Worm (Caenorhabditis elegans) whole organism, L3 larva: ENCODE results near the gene ins-17.

Experiments used
- ZK546.5 ChIP-seq: sonication (generic microtip); optimal IDR thresholded peaks from 2 replicates; lab custom pipeline; 2017; ENCODE audit warnings: missing biosample characterization, missing genetic modification characterization
- ceh-28 ChIP-seq: fragments of 150-350 bp; optimal IDR thresholded peaks from 2 replicates; lab custom pipeline; 2014; ENCODE audit warnings: missing biosample characterization, missing genetic modification reagents, missing genetic modification characterization
- nfya-1 ChIP-seq: sonication (generic microtip); optimal IDR thresholded peaks from 2 replicates; lab custom pipeline; 2017; ENCODE audit warnings: missing genetic modification characterization, mild to moderate bottlenecking, missing compliant biosample characterization, antibody characterized with exemption, moderate library complexity; ENCODE audit not compliant: insufficient read depth
- nhr-77 ChIP-seq: fragments of 150-350 bp; optimal IDR thresholded peaks from 2 replicates; lab custom pipeline; 2014; ENCODE audit warnings: missing biosample characterization, missing genetic modification characterization
- pha-4 ChIP-seq: fragments of 150-350 bp; optimal IDR thresholded peaks from 2 replicates; lab custom pipeline; 2014; ENCODE audit warnings: missing biosample characterization, missing genetic modification reagents, missing genetic modification characterization
- snpc-4 ChIP-seq: fragments of 150-350 bp; optimal IDR thresholded peaks from 2 replicates; lab custom pipeline; 2014; ENCODE audit warnings: missing biosample characterization, missing genetic modification characterization
- unc-62 ChIP-seq: fragments of 150-350 bp; sonication (generic microtip); optimal IDR thresholded peaks from 4 replicates; lab custom pipeline; 2014; ENCODE audit warnings: missing biosample characterization, missing genetic modification reagents, missing genetic modification characterization
- ztf-11 ChIP-seq: fragments of 150-350 bp; optimal IDR thresholded peaks from 2 replicates; lab custom pipeline; 2014; ENCODE audit warnings: missing biosample characterization, missing genetic modification characterization

ce11 chrIII:4474908-4475307, 2.5 kb downstream of the ins-17 start, which contains the start of gene ifet-1:
- TF ChIP-seq ceh-28 (tag; lab: Kevin White, UChicago) (no peak), ztf-11 (tag; lab: Kevin White, UChicago) (no peak), snpc-4 (no peak), ZK546.5 (no peak), pha-4 (tag; lab: Kevin White, UChicago) (no peak), nfya-1 (tag; lab: Kevin White, UChicago) (no peak), unc-62 (GFP tag; lab: Kevin White, UChicago) (no peak), nhr-77 (tag; lab: Kevin White, UChicago) (no peak)
